Fruit fly (Drosophila melanogaster): Measurements from ENCODE around the gene bocks.

Gene bocks

dm6 chr3R:9546808-9547381, 43.9 kb downstream of the bocks start:
- TF ChIP-seq dsx (GFP tag; optimal IDR thresholded peaks at IDR 0.05; ENCODE audit: poor library complexity, severe bottlenecking) (no peak), Hr39 (GFP tag; optimal IDR thresholded peaks at IDR 0.05) (no peak), CG31627 (GFP tag; optimal IDR thresholded peaks at IDR 0.05) (no peak), achi (GFP tag; optimal IDR thresholded peaks at IDR 0.05) (no peak), Lpt (GFP tag; optimal IDR thresholded peaks at IDR 0.05) (no peak), Eip78C (GFP tag) (no peak), CG15336 (GFP tag; IDR thresholded peaks at IDR 0.05) (no peak), Sox102F (GFP tag; optimal IDR thresholded peaks at IDR 0.05) (no peak), Gug (GFP tag; IDR thresholded peaks at IDR 0.05) (no peak), CG4318 (GFP tag; optimal IDR thresholded peaks at IDR 0.05) (no peak), CG8632 (GFP tag; optimal IDR thresholded peaks at IDR 0.05) (no peak), CG11762 (GFP tag; optimal IDR thresholded peaks at IDR 0.05; ENCODE audit: insufficient read depth) (no peak), Blimp-1 (GFP tag; optimal IDR thresholded peaks at IDR 0.05) (no peak), Hr4 (GFP tag; optimal IDR thresholded peaks at IDR 0.05) (no peak)

- TF ChIP-seq net (GFP tag; optimal IDR thresholded peaks at IDR 0.05) = no peak
- no peak for TF ChIP-seq CG10631 (GFP tag; optimal IDR thresholded peaks at IDR 0.05)
- TF ChIP-seq salr (GFP tag; optimal IDR thresholded peaks at IDR 0.05) = no peak
- TF ChIP-seq Smox (GFP tag; optimal IDR thresholded peaks at IDR 0.05) = no peak
- TF ChIP-seq CG8319 (GFP tag; optimal IDR thresholded peaks at IDR 0.05) = no peak
- TF ChIP-seq CG3032 (tag; optimal IDR thresholded peaks at IDR 0.05) = no peak
- TF ChIP-seq Ets21C (GFP tag; optimal IDR thresholded peaks at IDR 0.05) = no peak
Measured at dm6 chr3R:9543495-9544180, 47.2 kb downstream of the bocks start.

Data from whole organism, prepupa.